Worm (Caenorhabditis elegans) whole organism, L2 larva: ENCODE measurements around the gene Y61A9LA.12.

Experiments
- fos-1 ChIP-seq: fragments of 150-350 bp; optimal IDR thresholded peaks from 2 replicates; lab custom pipeline; 2014; ENCODE audit warnings: missing biosample characterization, missing genetic modification characterization
- lin-13 ChIP-seq: fragments of 150-350 bp; optimal IDR thresholded peaks from 2 replicates; lab custom pipeline; 2014; ENCODE audit warnings: missing biosample characterization, missing genetic modification reagents, missing genetic modification characterization

DNA sequence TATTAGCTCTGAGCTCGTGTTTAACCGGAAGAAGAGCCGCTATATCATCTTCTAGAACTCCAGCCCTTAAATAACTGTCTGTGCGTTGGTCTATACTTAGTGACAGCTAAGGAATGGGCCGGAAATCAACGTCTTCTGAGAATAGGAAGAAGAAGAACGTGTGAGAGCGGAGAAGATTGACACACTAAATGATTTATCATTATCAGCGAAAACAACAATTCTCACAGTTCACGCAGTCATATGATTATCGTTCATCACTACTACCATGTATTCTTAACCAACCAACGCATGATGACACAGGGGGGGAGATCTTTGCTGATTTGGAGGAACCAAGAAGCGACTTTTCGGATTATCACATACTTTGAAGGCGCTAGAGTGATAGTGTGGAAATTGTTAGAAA, 29.3 kb upstream of the Y61A9LA.12 start:
- no peak for TF ChIP-seq lin-13 (GFP tag; lab: Kevin White, UChicago)
- no peak for TF ChIP-seq fos-1 (tag; lab: Kevin White, UChicago)
